Worm (Caenorhabditis elegans) whole organism, L4/young adult: ENCODE measurements around the gene nlp-9.

Source experiments
- dao-5 ChIP-seq: sonication (generic microtip); optimal IDR thresholded peaks from 2 replicates; lab custom pipeline; 2016; ENCODE audit warnings: missing genotype, missing genetic modification characterization, moderate library complexity, missing compliant biosample characterization
- him-1 ChIP-seq: sonication (generic microtip); optimal IDR thresholded peaks from 2 replicates; lab custom pipeline; 2016; ENCODE audit warnings: missing genotype, missing genetic modification reagents, missing genetic modification characterization, missing compliant biosample characterization

DNA sequence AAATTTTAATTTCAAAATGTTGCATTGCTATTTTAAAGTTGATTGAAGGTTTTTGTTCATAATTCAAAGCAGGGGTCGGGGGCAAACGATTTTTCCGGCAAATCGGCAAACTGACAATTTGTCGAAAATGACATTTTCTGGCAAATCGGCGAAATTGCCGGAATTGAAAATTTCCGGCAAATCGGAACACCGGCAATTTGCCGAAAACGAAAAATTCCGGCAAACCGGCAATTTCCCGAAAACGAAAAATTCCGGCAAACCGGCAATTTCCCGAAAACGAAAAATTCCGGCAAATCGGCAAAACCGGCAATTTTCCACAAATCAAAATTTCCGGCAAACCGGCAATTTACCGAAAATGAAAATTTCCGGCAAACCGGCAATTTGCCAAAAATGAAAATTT lies 29.2 kb upstream of the nlp-9 start:
- no peak for TF ChIP-seq him-1 (tag; lab: Kevin White, UChicago)
- no peak for TF ChIP-seq dao-5
